Worm (Caenorhabditis elegans): ENCODE measurements around the gene Y55F3AM.13.

Gene Y55F3AM.13

DNA sequence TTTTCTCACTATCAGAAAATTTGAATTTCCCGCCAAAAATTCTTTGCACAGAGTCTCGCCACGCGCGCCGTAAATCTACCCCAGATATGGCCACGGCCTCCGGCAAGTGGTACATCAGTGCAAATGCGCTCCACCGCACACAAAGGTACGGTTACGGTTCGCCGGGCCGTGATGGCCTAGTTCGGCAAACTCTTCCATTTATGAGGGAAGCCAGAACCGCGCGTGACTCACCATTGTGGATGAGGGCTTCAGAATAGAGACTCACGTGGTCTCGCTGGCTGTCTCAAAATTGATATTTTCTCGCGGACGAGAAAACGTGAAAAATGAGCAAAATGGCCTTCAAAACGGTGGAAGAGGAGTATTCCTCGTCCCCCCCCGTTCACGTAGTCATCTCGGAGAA lies 36.3 kb downstream of the Y55F3AM.13 start (continued):
- TF ChIP-seq ceh-100 (GFP tag; IDR thresholded peaks at IDR 0.05): no peak
- TF ChIP-seq Y67H2A.10 (GFP tag; conservative IDR thresholded peaks at IDR 0.05): no peak
- TF ChIP-seq ccch-3 (GFP tag; optimal IDR thresholded peaks at IDR 0.05): no peak
- TF ChIP-seq madf-8 (GFP tag; conservative IDR thresholded peaks at IDR 0.05): no peak
- TF ChIP-seq F57A8.1 (GFP tag; optimal IDR thresholded peaks at IDR 0.05): no peak
- TF ChIP-seq cebp-2 (GFP tag; IDR thresholded peaks at IDR 0.05): peak; percentile 62; the same call in 1 of the 2 replicates
- TF ChIP-seq hlh-26 (GFP tag; conservative IDR thresholded peaks at IDR 0.05): no peak
- peak; percentile 54 for TF ChIP-seq him-1 (tag; optimal IDR thresholded peaks at IDR 0.05)
- no peak for TF ChIP-seq Y53F4B.3 (GFP tag; IDR thresholded peaks at IDR 0.05)
- no peak for TF ChIP-seq snpc-3.4 (tag; optimal IDR thresholded peaks at IDR 0.05)
- 0 out of 2 replicates have a peak, but pooled peaks have one; percentile 14 for TF ChIP-seq hmg-20 (GFP tag; IDR thresholded peaks at IDR 0.05)
- no peak for TF ChIP-seq lin-26 (GFP tag; IDR thresholded peaks at IDR 0.05)
- no peak for TF ChIP-seq ceh-58 (GFP tag; IDR thresholded peaks at IDR 0.05)
- TF ChIP-seq nhr-120 (GFP tag; IDR thresholded peaks at IDR 0.05): no peak
- no peak for TF ChIP-seq snpc-4 (GFP tag; optimal IDR thresholded peaks at IDR 0.05)
- no peak for TF ChIP-seq snpc-4 (tag; optimal IDR thresholded peaks at IDR 0.05)
- TF ChIP-seq F23B12.7 (tag; optimal IDR thresholded peaks at IDR 0.05; ENCODE audit: insufficient read depth): no peak
- TF ChIP-seq mcd-1 (GFP tag; IDR thresholded peaks at IDR 0.05): peak; percentile 34; the same call in 1 of the 2 replicates

ce11 chrIV:1015430-1015829 lies 40.7 kb downstream of the Y55F3AM.13 start:
- TF ChIP-seq F57C9.4 (tag; optimal IDR thresholded peaks at IDR 0.05): no peak
- TF ChIP-seq somi-1 (GFP tag; optimal IDR thresholded peaks at IDR 0.05): no peak
- no peak for TF ChIP-seq ztf-6 (GFP tag; IDR thresholded peaks at IDR 0.05)
- no peak for TF ChIP-seq pha-4 (tag; optimal IDR thresholded peaks at IDR 0.05)
- no peak for TF ChIP-seq pbrm-1 (GFP tag; IDR thresholded peaks at IDR 0.05)
- no peak for TF ChIP-seq ceh-40 (GFP tag; IDR thresholded peaks at IDR 0.05)
- no peak for TF ChIP-seq Y53F4B.3 (GFP tag; IDR thresholded peaks at IDR 0.05)
- no peak for TF ChIP-seq rcor-1 (GFP tag; IDR thresholded peaks at IDR 0.05)
- TF ChIP-seq F33H1.4 (GFP tag; IDR thresholded peaks at IDR 0.05): no peak

DNA sequence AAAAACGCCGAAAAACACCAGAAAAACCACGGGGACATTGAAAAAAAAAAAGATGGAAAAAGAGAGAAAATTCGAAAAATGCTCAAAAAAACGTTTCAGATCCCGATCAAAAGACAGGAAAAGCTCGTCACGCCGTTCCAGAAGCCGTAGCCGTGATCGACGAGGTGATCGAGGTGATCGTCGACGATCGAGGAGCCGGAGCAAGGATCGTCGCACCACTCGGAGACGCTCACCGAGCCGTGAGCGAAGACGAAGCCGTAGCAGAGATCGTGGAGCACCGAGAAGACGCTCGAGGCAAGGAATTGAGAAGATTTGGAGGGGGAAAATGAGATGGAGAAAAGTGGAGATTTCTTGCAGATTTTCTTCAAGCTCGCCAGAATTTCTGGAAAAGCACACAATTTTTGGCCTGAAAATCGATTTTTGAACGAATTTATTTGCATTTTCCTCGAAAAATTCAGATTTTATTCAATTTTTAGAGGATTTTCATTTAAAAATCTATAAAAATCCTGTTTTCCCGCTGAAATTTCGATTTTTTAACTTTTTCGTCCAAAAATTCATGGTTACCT lies 42.8 kb downstream of the Y55F3AM.13 start:
- peak; percentile 66 for TF ChIP-seq zfh-2 (GFP tag; conservative IDR thresholded peaks at IDR 0.05)
- TF ChIP-seq nfya-1 (tag; optimal IDR thresholded peaks at IDR 0.05; ENCODE audit: borderline replicate concordance, insufficient read depth): no peak
- TF ChIP-seq egrh-3 (GFP tag; IDR thresholded peaks at IDR 0.05): peak; percentile 40; the same call in 1 of the 2 replicates

ce11 chrIV:1012447-1012846 lies 43.7 kb downstream of the Y55F3AM.13 start, which contains the start of gene rbm-39:
Gene rbm-39 (plus strand): TSS chrIV:1012624.
- peak; percentile 85 for TF ChIP-seq repo-1 (tag; optimal IDR thresholded peaks at IDR 0.05)
- TF ChIP-seq egrh-3 (GFP tag; IDR thresholded peaks at IDR 0.05): no peak
- TF ChIP-seq attf-6 (GFP tag; IDR thresholded peaks at IDR 0.05): no peak
- peak; percentile 60 for TF ChIP-seq tbp1 (GFP tag; optimal IDR thresholded peaks at IDR 0.05)
- TF ChIP-seq ceh-58 (GFP tag; IDR thresholded peaks at IDR 0.05): no peak
- no peak for TF ChIP-seq ZK185.1 (tag; optimal IDR thresholded peaks at IDR 0.05; ENCODE audit: poor library complexity, severe bottlenecking)
- TF ChIP-seq F39B2.1 (GFP tag; IDR thresholded peaks at IDR 0.05): no peak
- peak; percentile 79 for TF ChIP-seq F23B12.7 (tag; optimal IDR thresholded peaks at IDR 0.05; ENCODE audit: insufficient read depth)
- TF ChIP-seq F10E7.11 (tag; optimal IDR thresholded peaks at IDR 0.05): no peak
- TF ChIP-seq ztf-3 (GFP tag; optimal IDR thresholded peaks at IDR 0.05): no peak
- no peak for TF ChIP-seq bed-1 (GFP tag; IDR thresholded peaks at IDR 0.05)
- peak; percentile 85 for TF ChIP-seq ekl-4 (GFP tag; IDR thresholded peaks at IDR 0.05)
- TF ChIP-seq attf-3 (GFP tag; conservative IDR thresholded peaks at IDR 0.05): peak; percentile 74
- TF ChIP-seq sptf-2 (GFP tag; optimal IDR thresholded peaks at IDR 0.05): no peak
- TF ChIP-seq rcor-1 (GFP tag; IDR thresholded peaks at IDR 0.05): 0 out of 2 replicates have a peak, but pooled peaks have one; percentile 23
- no peak for TF ChIP-seq gei-17 (GFP tag; optimal IDR thresholded peaks at IDR 0.05)
- TF ChIP-seq ceh-100 (GFP tag; IDR thresholded peaks at IDR 0.05): peak; percentile 71
- TF ChIP-seq let-607 (tag; optimal IDR thresholded peaks at IDR 0.05): peak in 1 of 2 experiments; percentile 13
- TF ChIP-seq pbrm-1 (GFP tag; IDR thresholded peaks at IDR 0.05): peak; percentile 75
- TF ChIP-seq ceh-79 (tag; optimal IDR thresholded peaks at IDR 0.05): no peak
- TF ChIP-seq nhr-179 (tag; optimal IDR thresholded peaks at IDR 0.05): no peak

All from whole organism, young adult.